Worm (Caenorhabditis elegans) whole organism, L3 larva: ENCODE measurements around the gene mec-18.

Source experiments
- R02D3.7 ChIP-seq: fragments of 150-350 bp; optimal IDR thresholded peaks from 2 replicates; lab custom pipeline; 2014; ENCODE audit warnings: missing biosample characterization, missing genetic modification characterization
- ZK546.5 ChIP-seq: sonication (generic microtip); optimal IDR thresholded peaks from 2 replicates; lab custom pipeline; 2017; ENCODE audit warnings: missing biosample characterization, missing genetic modification characterization
- aly-2 ChIP-seq: fragments of 150-350 bp; optimal IDR thresholded peaks from 2 replicates; lab custom pipeline; 2014; ENCODE audit warnings: missing biosample characterization, missing genetic modification characterization
- ama-1 ChIP-seq: fragments of 150-350 bp; optimal IDR thresholded peaks from 2 replicates; lab custom pipeline; 2018
- ceh-16 ChIP-seq: sonication (generic microtip); optimal IDR thresholded peaks from 2 replicates; lab custom pipeline; 2017; ENCODE audit warnings: missing biosample characterization, missing genetic modification characterization
- ceh-28 ChIP-seq: fragments of 150-350 bp; optimal IDR thresholded peaks from 2 replicates; lab custom pipeline; 2014; ENCODE audit warnings: missing biosample characterization, missing genetic modification reagents, missing genetic modification characterization
- ceh-82 ChIP-seq: fragments of 150-350 bp; optimal IDR thresholded peaks from 2 replicates; lab custom pipeline; 2014; ENCODE audit warnings: missing biosample characterization, missing genetic modification characterization
- daf-12 ChIP-seq: fragments of 150-350 bp; optimal IDR thresholded peaks from 2 replicates; lab custom pipeline; 2014; ENCODE audit warnings: missing biosample characterization, missing genetic modification reagents, missing genetic modification characterization
- egl-27 ChIP-seq: sonication (generic microtip); optimal IDR thresholded peaks from 4 replicates; lab custom pipeline; 2017; ENCODE audit warnings: missing biosample characterization, missing genetic modification reagents, missing genetic modification characterization
- elt-1 ChIP-seq: fragments of 150-350 bp; optimal IDR thresholded peaks from 2 replicates; lab custom pipeline; 2014; ENCODE audit warnings: missing biosample characterization, missing genetic modification characterization
- elt-2 ChIP-seq: sonication (generic microtip); optimal IDR thresholded peaks from 2 replicates; lab custom pipeline; 2016; ENCODE audit warnings: missing genetic modification reagents, mild to moderate bottlenecking, missing genetic modification characterization, missing compliant biosample characterization
- elt-3 ChIP-seq, 3 experiments: fragments of 150-350 bp in 1 of 3; sonication (generic microtip) in 2 of 3; optimal IDR thresholded peaks; 2 replicates in 2 of 3; 4 replicates in 1 of 3; lab custom pipeline; 2014 to 2017; ENCODE audit warnings: missing biosample characterization in 3 of 3, missing genetic modification characterization in 3 of 3
- eor-1 ChIP-seq, 2 experiments: fragments of 150-350 bp; optimal IDR thresholded peaks; 2 replicates each; lab custom pipeline; 2014 to 2018; ENCODE audit warnings: missing biosample characterization in 2 of 2, missing genetic modification characterization in 2 of 2
- fkh-10 ChIP-seq: sonication (generic microtip); optimal IDR thresholded peaks from 2 replicates; lab custom pipeline; 2017; ENCODE audit warnings: missing biosample characterization, missing genetic modification reagents, missing genetic modification characterization
- fkh-2 ChIP-seq: fragments of 150-350 bp; optimal IDR thresholded peaks from 2 replicates; lab custom pipeline; 2014; ENCODE audit warnings: missing biosample characterization, missing genetic modification reagents, missing genetic modification characterization
- fos-1 ChIP-seq: fragments of 150-350 bp; optimal IDR thresholded peaks from 2 replicates; lab custom pipeline; 2014; ENCODE audit warnings: missing biosample characterization, missing genetic modification characterization
- hmg-11 ChIP-seq: sonication (generic microtip); optimal IDR thresholded peaks from 2 replicates; lab custom pipeline; 2016; ENCODE audit warnings: missing genetic modification characterization, missing compliant biosample characterization
- jun-1 ChIP-seq: fragments of 150-350 bp; optimal IDR thresholded peaks from 2 replicates; lab custom pipeline; 2014; ENCODE audit warnings: missing biosample characterization, missing genetic modification reagents, missing genetic modification characterization
- lin-39 ChIP-seq: fragments of 150-350 bp; optimal IDR thresholded peaks from 2 replicates; lab custom pipeline; 2018; ENCODE audit warnings: missing biosample characterization, missing genetic modification reagents, missing genetic modification characterization
- lsy-12 ChIP-seq: sonication (generic microtip); optimal IDR thresholded peaks from 2 replicates; lab custom pipeline; 2016; ENCODE audit warnings: mild to moderate bottlenecking, missing genetic modification characterization, missing compliant biosample characterization
- mdl-1 ChIP-seq: fragments of 150-350 bp; optimal IDR thresholded peaks from 2 replicates; lab custom pipeline; 2014; ENCODE audit warnings: missing biosample characterization, missing genetic modification characterization
- nfya-1 ChIP-seq: sonication (generic microtip); optimal IDR thresholded peaks from 2 replicates; lab custom pipeline; 2017; ENCODE audit warnings: missing genetic modification characterization, mild to moderate bottlenecking, missing compliant biosample characterization, antibody characterized with exemption, moderate library complexity; ENCODE audit not compliant: insufficient read depth
- nhr-11 ChIP-seq: fragments of 150-350 bp; optimal IDR thresholded peaks from 2 replicates; lab custom pipeline; 2014; ENCODE audit warnings: missing biosample characterization, missing genetic modification characterization
- nhr-12 ChIP-seq: fragments of 150-350 bp; optimal IDR thresholded peaks from 2 replicates; lab custom pipeline; 2014; ENCODE audit warnings: missing biosample characterization, missing genetic modification characterization
- nhr-23 ChIP-seq: fragments of 150-350 bp; optimal IDR thresholded peaks from 2 replicates; lab custom pipeline; 2014; ENCODE audit warnings: missing biosample characterization, missing genetic modification reagents, missing genetic modification characterization
- nhr-237 ChIP-seq: fragments of 150-350 bp; optimal IDR thresholded peaks from 2 replicates; lab custom pipeline; 2014; ENCODE audit warnings: missing biosample characterization, missing genetic modification characterization
- nhr-25 ChIP-seq: sonication (generic microtip); optimal IDR thresholded peaks from 2 replicates; lab custom pipeline; 2017; ENCODE audit warnings: missing biosample characterization, missing genetic modification characterization
- nhr-28 ChIP-seq: fragments of 150-350 bp; optimal IDR thresholded peaks from 2 replicates; lab custom pipeline; 2014; ENCODE audit warnings: missing biosample characterization, missing genetic modification characterization
- nhr-43 ChIP-seq: sonication (generic microtip); optimal IDR thresholded peaks from 2 replicates; lab custom pipeline; 2016; ENCODE audit warnings: mild to moderate bottlenecking, missing genetic modification characterization, missing compliant biosample characterization; ENCODE audit not compliant: poor library complexity, severe bottlenecking
- nhr-76 ChIP-seq: fragments of 150-350 bp; sonication (generic microtip); optimal IDR thresholded peaks from 5 replicates; lab custom pipeline; 2014; ENCODE audit warnings: missing biosample characterization, missing genetic modification characterization
- pha-4 ChIP-seq: fragments of 150-350 bp; optimal IDR thresholded peaks from 2 replicates; lab custom pipeline; 2014; ENCODE audit warnings: missing biosample characterization, missing genetic modification reagents, missing genetic modification characterization
- pqm-1 ChIP-seq: fragments of 150-350 bp; optimal IDR thresholded peaks from 2 replicates; lab custom pipeline; 2017; ENCODE audit warnings: missing biosample characterization, missing genetic modification characterization, inconsistent platforms
- skn-1 ChIP-seq: fragments of 150-350 bp; optimal IDR thresholded peaks from 2 replicates; lab custom pipeline; 2014; ENCODE audit warnings: missing biosample characterization, missing genetic modification characterization
- snpc-4 ChIP-seq: fragments of 150-350 bp; optimal IDR thresholded peaks from 2 replicates; lab custom pipeline; 2014; ENCODE audit warnings: missing biosample characterization, missing genetic modification characterization
- tbx-2 ChIP-seq: sonication (generic microtip); optimal IDR thresholded peaks from 2 replicates; lab custom pipeline; 2016; ENCODE audit warnings: mild to moderate bottlenecking, missing genetic modification characterization, missing compliant biosample characterization
- unc-39 ChIP-seq: sonication (generic microtip); optimal IDR thresholded peaks from 4 replicates; lab custom pipeline; 2017; ENCODE audit warnings: missing biosample characterization, missing genetic modification characterization
- zag-1 ChIP-seq: fragments of 150-350 bp; optimal IDR thresholded peaks from 2 replicates; lab custom pipeline; 2014; ENCODE audit warnings: missing biosample characterization, missing genetic modification characterization
- ztf-4 ChIP-seq: fragments of 150-350 bp; optimal IDR thresholded peaks from 2 replicates; lab custom pipeline; 2014; ENCODE audit warnings: missing biosample characterization, missing genetic modification characterization

Gene mec-18

ce11 chrX:4245124-4245523 is 28.9 kb downstream of the mec-18 start:
- TF ChIP-seq elt-2 (tag; lab: Kevin White, UChicago) (peak; percentile 89), fos-1 (tag; lab: Kevin White, UChicago) (no peak), nhr-12 (tag; lab: Kevin White, UChicago) (no peak), ztf-4 (tag; lab: Kevin White, UChicago) (no peak), elt-1 (peak; percentile 28), pqm-1 (tag; lab: Kevin White, UChicago) (peak; percentile 91), pha-4 (tag; lab: Kevin White, UChicago) (peak; percentile 42)

ce11 chrX:4244489-4245123 is 29.4 kb downstream of the mec-18 start:
- TF ChIP-seq fkh-2 (tag; lab: Kevin White, UChicago) (no peak), jun-1 (tag; lab: Kevin White, UChicago) (peak; percentile 58), elt-2 (tag; lab: Kevin White, UChicago) (peak; percentile 42), pha-4 (tag; lab: Kevin White, UChicago) (peak; percentile 9), nhr-43 (tag; lab: Kevin White, UChicago) (peak; percentile 38), pqm-1 (tag; lab: Kevin White, UChicago) (peak; percentile 37), elt-3 (tag; optimal IDR thresholded peaks at IDR 0.05; lab: Kevin White, UChicago) (no peak), fos-1 (tag; lab: Kevin White, UChicago) (no peak)

DNA sequence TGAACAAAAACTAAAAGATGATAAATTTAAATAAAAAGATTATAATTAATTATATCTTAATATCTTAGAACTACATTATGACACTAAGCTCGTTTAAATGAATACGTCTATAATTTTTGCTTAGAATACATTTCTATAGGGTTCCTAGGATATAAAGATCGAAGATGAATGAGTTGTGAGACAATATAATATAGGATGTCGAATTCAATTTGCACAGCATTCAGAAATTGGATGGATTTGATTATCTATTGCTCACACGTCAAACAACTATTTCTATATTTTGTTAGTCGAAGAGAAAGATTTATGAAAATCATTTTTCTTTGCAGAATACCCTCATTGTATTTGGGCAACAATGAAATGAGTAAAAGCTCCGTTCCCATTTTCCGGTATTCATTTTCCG is 35.0 kb downstream of the mec-18 start:
- TF ChIP-seq fkh-10 (GFP tag; lab: Kevin White, UChicago) (peak; percentile 45), ztf-4 (tag; lab: Kevin White, UChicago) (no peak), elt-2 (tag; lab: Kevin White, UChicago) (no peak), ceh-16 (tag; lab: Kevin White, UChicago) (no peak)

DNA sequence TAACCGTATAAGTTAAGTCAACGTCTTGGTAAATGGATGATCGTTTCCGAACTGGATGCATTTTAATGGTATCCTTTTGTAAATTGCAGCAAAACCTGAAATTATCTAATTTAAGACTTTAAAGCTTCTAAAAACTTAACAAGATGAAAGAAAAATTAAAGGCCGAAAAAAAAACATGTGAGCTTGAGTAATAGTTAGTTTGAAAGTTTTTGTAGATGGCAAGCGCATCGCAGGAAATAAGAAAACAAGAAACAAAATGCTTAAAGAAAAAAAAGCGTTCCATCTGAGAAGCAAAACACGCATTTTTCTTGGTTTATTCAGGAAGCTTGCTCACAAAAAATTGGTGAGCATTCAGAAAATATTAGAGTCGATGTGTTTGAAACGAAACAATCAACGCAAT is 38.3 kb downstream of the mec-18 start, which contains the start of gene rab-37:
Gene rab-37, minus strand, starts transcription at position 101 of the 400 bp plus-strand sequence.
- TF ChIP-seq pqm-1 (tag; lab: Kevin White, UChicago) (no peak), ceh-28 (tag; lab: Kevin White, UChicago) (no peak), nhr-237 (tag; lab: Kevin White, UChicago) (no peak), fkh-2 (tag; lab: Kevin White, UChicago) (no peak), lin-39 (tag; lab: Kevin White, UChicago) (no peak), skn-1 (tag; lab: Kevin White, UChicago) (no peak), daf-12 (tag; lab: Kevin White, UChicago) (no peak), hmg-11 (tag; lab: Kevin White, UChicago) (no peak), tbx-2 (no peak)

ce11 chrX:4222779-4223387 is 51.1 kb downstream of the mec-18 start:
- no peak for TF ChIP-seq nhr-11 (tag; lab: Kevin White, UChicago)
- TF ChIP-seq mdl-1 (tag; lab: Kevin White, UChicago) = peak; percentile 47
- peak; percentile 54 for TF ChIP-seq aly-2 (tag; lab: Kevin White, UChicago)
- TF ChIP-seq pqm-1 (tag; lab: Kevin White, UChicago) = peak; percentile 5
- TF ChIP-seq nhr-28 (tag; lab: Kevin White, UChicago) = no peak
- TF ChIP-seq nhr-237 (tag; lab: Kevin White, UChicago) = no peak
- peak; percentile 80 for TF ChIP-seq nhr-23 (tag; lab: Kevin White, UChicago)
- TF ChIP-seq elt-2 (tag; lab: Kevin White, UChicago) = peak; percentile 66
- peak; percentile 85 for TF ChIP-seq lsy-12 (tag; lab: Kevin White, UChicago)
- TF ChIP-seq ama-1 (lab: Kevin White, UChicago) = peak; percentile 62
- TF ChIP-seq snpc-4 = peak; percentile 51
- no peak for TF ChIP-seq ZK546.5
- TF ChIP-seq ceh-82 (tag; lab: Kevin White, UChicago) = peak; percentile 54
- peak; percentile 97 for TF ChIP-seq hmg-11 (tag; lab: Kevin White, UChicago)
- TF ChIP-seq egl-27 (tag; lab: Kevin White, UChicago) = no peak
- TF ChIP-seq nhr-76 = no peak
- TF ChIP-seq ceh-28 (tag; lab: Kevin White, UChicago) = peak; percentile 73
- TF ChIP-seq elt-1 = peak; percentile 32
- peak; percentile 82 for TF ChIP-seq tbx-2
- no peak for TF ChIP-seq fkh-2 (tag; lab: Kevin White, UChicago)
- TF ChIP-seq zag-1 = peak; percentile 78
- TF ChIP-seq fkh-10 (GFP tag; lab: Kevin White, UChicago) = no peak
- TF ChIP-seq skn-1 (tag; lab: Kevin White, UChicago) = no peak
- no peak for TF ChIP-seq pha-4 (tag; lab: Kevin White, UChicago)
- peak; percentile 75 for TF ChIP-seq nfya-1 (tag; lab: Kevin White, UChicago)
- peak; percentile 51 for TF ChIP-seq R02D3.7 (tag; lab: Kevin White, UChicago)
- TF ChIP-seq eor-1 (tag; optimal IDR thresholded peaks at IDR 0.05; lab: Kevin White, UChicago) = no peak
- no peak for TF ChIP-seq ztf-4 (tag; lab: Kevin White, UChicago)
- peak; percentile 70 for TF ChIP-seq nhr-43 (tag; lab: Kevin White, UChicago)
- no peak for TF ChIP-seq unc-39 (tag; lab: Kevin White, UChicago)
- peak; percentile 64 for TF ChIP-seq jun-1 (tag; lab: Kevin White, UChicago)
- peak; percentile 85 for TF ChIP-seq nhr-25 (tag; lab: Kevin White, UChicago)
- TF ChIP-seq daf-12 (tag; lab: Kevin White, UChicago) = no peak
